Fruit fly (Drosophila melanogaster): ENCODE measurements around the gene CG43702.

DNA sequence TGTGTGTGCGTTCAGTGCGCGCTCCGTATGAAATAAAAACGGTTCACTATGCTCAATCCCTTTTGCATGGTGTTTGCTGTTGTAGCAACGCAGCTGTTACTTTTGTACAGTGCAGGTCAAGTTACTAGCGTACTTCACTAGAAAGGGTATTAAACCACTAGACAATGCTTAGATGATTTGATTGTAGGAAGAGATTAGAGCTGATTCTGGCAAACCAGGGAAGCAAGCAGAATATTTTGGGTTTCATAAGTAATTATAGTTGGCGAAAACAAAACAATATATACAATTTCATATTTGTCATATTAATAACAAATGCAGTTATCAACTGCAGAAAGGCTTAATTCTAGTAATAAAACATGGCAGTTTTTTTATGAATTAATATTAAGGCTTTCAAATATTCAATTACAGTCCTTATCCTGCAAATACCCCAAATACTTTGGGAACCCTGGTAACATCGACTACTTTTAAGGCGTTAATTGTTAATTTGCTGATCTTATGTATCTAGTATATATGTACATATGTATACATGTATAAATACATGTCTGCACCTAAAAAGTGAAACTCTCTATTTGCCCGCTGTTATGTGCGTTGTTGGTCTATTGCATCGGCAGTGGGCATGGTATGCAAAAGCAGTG is 48.8 kb downstream of the CG43702 start:
- TF ChIP-seq usp (GFP tag; optimal IDR thresholded peaks at IDR 0.05): no peak
- TF ChIP-seq Dfd (GFP tag; optimal IDR thresholded peaks at IDR 0.05): no peak
- no peak for TF ChIP-seq GATAd (GFP tag; optimal IDR thresholded peaks at IDR 0.05)
- TF ChIP-seq Vsx2 (GFP tag; optimal IDR thresholded peaks at IDR 0.05; ENCODE audit: partially characterized antibody): no peak
- no peak for TF ChIP-seq h (GFP tag; optimal IDR thresholded peaks at IDR 0.05)
- peak; percentile 31 for TF ChIP-seq woc (GFP tag; optimal IDR thresholded peaks at IDR 0.05)
- no peak for TF ChIP-seq Sp1 (GFP tag; optimal IDR thresholded peaks at IDR 0.05)
- no peak for TF ChIP-seq pan (optimal IDR thresholded peaks at IDR 0.05)
- TF ChIP-seq psq (GFP tag; optimal IDR thresholded peaks at IDR 0.05): peak; percentile 28
- TF ChIP-seq foxo (GFP tag; optimal IDR thresholded peaks at IDR 0.05): peak in 1 of 2 experiments; percentile 59
